Worm (Caenorhabditis elegans) whole organism, young adult: ENCODE measurements around the gene ztf-30.

Source experiments
- D2030.7 ChIP-seq: fragments of 200-800 bp; sonication (Bioruptor generic); IDR thresholded peaks from 2 replicates; pipeline ENCODE4 v1.3.6; 2022; ENCODE audit warnings: missing genetic modification reagents, missing genetic modification characterization, missing compliant biosample characterization
- F23B12.7 ChIP-seq: sonication (generic microtip); optimal IDR thresholded peaks from 2 replicates; lab custom pipeline; 2017; ENCODE audit warnings: missing genetic modification characterization, mild to moderate bottlenecking, missing compliant biosample characterization, antibody characterized with exemption, moderate library complexity; ENCODE audit not compliant: insufficient read depth
- T26A5.8 ChIP-seq: sonication (generic microtip); optimal IDR thresholded peaks from 2 replicates; lab custom pipeline; 2016; ENCODE audit warnings: missing genetic modification characterization, missing compliant biosample characterization
- ama-1 ChIP-seq, 3 experiments: fragments of 150-350 bp in 1 of 3; sonication (generic microtip) in 2 of 3; optimal IDR thresholded peaks; 2 replicates each; lab custom pipeline; 2014 to 2018; ENCODE audit warnings: missing biosample characterization in 2 of 3, missing genetic modification characterization in 2 of 3, missing genetic modification reagents in 2 of 3
- ccch-3 ChIP-seq: fragments of 200-800 bp; sonication (Bioruptor generic); optimal IDR thresholded peaks from 2 replicates; lab custom pipeline; 2018; ENCODE audit warnings: mild to moderate bottlenecking, missing genetic modification characterization, missing compliant biosample characterization
- dpl-1 ChIP-seq: fragments of 150-350 bp; optimal IDR thresholded peaks from 2 replicates; lab custom pipeline; 2014; ENCODE audit warnings: missing biosample characterization, missing genetic modification reagents, missing genetic modification characterization
- ets-4 ChIP-seq: fragments of 200-800 bp; sonication (Bioruptor generic); optimal IDR thresholded peaks from 2 replicates; lab custom pipeline; 2018; ENCODE audit warnings: mild to moderate bottlenecking, missing genetic modification characterization, missing compliant biosample characterization
- madf-10 ChIP-seq: sonication (generic microtip); optimal IDR thresholded peaks from 2 replicates; lab custom pipeline; 2016; ENCODE audit warnings: mild to moderate bottlenecking, missing genetic modification characterization, missing compliant biosample characterization
- mcd-1 ChIP-seq: fragments of 200-800 bp; sonication (Bioruptor generic); IDR thresholded peaks from 2 replicates; pipeline ENCODE4 v1.3.6; 2022; ENCODE audit warnings: missing genetic modification reagents, missing genetic modification characterization, missing compliant biosample characterization
- nhr-90 ChIP-seq: sonication (generic microtip); optimal IDR thresholded peaks from 2 replicates; lab custom pipeline; 2016; ENCODE audit warnings: missing genotype, mild to moderate bottlenecking, missing genetic modification characterization, missing compliant biosample characterization
- snpc-4 ChIP-seq, 5 experiments: fragments of 150-350 bp in 1 of 5; sonication (generic microtip) in 4 of 5; optimal IDR thresholded peaks; 2 replicates each; lab custom pipeline; 2014 to 2018; ENCODE audit warnings: missing genetic modification characterization in 5 of 5, missing biosample characterization in 3 of 5, antibody characterized with exemption in 2 of 5, mild to moderate bottlenecking in 2 of 5, missing compliant biosample characterization in 2 of 5, missing genotype in 2 of 5, moderate library complexity in 2 of 5, missing genetic modification reagents in 1 of 5
- zfh-2 ChIP-seq: fragments of 200-800 bp; sonication (Bioruptor generic); conservative IDR thresholded peaks from 2 replicates; pipeline ENCODE4 v1.3.6; 2022; ENCODE audit warnings: missing genetic modification reagents, missing genetic modification characterization, missing compliant biosample characterization

DNA sequence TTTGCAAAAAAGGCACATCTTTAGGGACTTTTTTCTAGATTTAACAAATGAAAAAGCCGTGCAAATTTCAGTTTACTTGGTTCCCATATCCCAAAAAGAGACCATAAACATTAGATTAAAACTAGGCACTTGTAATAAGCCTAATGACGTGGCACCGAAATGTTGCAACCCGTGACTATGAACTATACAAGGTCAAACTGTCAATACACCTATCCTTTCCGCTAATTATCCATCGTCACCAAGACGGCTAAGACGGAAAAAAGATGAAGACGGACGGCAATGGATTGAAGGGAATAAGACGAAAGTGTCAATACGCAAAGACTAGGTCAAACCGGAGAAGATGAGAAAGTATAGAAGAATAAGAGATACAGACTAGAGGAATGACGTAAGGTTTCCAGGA, 1.3 kb upstream of the ztf-30 start:
- TF ChIP-seq snpc-4 (GFP tag; optimal IDR thresholded peaks at IDR 0.05; lab: Kevin White, UChicago) (no peak), snpc-4 (tag; optimal IDR thresholded peaks at IDR 0.05; lab: Kevin White, UChicago) (no peak), zfh-2 (GFP tag; lab: Robert Waterston, UW) (no peak), ama-1 (optimal IDR thresholded peaks at IDR 0.05; lab: Kevin White, UChicago) (no peak), ama-1 (GFP tag; optimal IDR thresholded peaks at IDR 0.05; lab: Kevin White, UChicago) (no peak), T26A5.8 (no peak), D2030.7 (GFP tag; lab: Robert Waterston, UW) (no peak), nhr-90 (tag; lab: Kevin White, UChicago) (no peak), madf-10 (no peak), ets-4 (GFP tag; lab: Kevin White, UChicago) (no peak), ccch-3 (GFP tag; lab: Kevin White, UChicago) (no peak), mcd-1 (no peak), dpl-1 (GFP tag; lab: Kevin White, UChicago) (no peak), F23B12.7 (no peak)
